Worm (Caenorhabditis elegans): Measurements from ENCODE around the gene F26D2.10.
"Not testable (repeated sequence)": the region's sequence is repeated elsewhere in the genome, so short reads cannot be mapped to it uniquely, and the experiment has no call there.

ce11 chrV:16383729-16384128 is 45.7 kb downstream of the F26D2.10 start, which contains the start of gene F13A7.7:
- TF ChIP-seq ztf-11 (tag; optimal IDR thresholded peaks at IDR 0.05); elt-3 (tag; optimal IDR thresholded peaks at IDR 0.05); zip-8 (tag; optimal IDR thresholded peaks at IDR 0.05); unc-120 (tag; optimal IDR thresholded peaks at IDR 0.05; ENCODE audit: poor library complexity, severe bottlenecking); unc-39 (tag; optimal IDR thresholded peaks at IDR 0.05); nhr-237 (tag; optimal IDR thresholded peaks at IDR 0.05); ces-1 (GFP tag; optimal IDR thresholded peaks at IDR 0.05); nhr-76 (tag; optimal IDR thresholded peaks at IDR 0.05); nhr-28 (tag; optimal IDR thresholded peaks at IDR 0.05); snpc-4 (tag; optimal IDR thresholded peaks at IDR 0.05): not testable (repeated sequence)
